Worm (Caenorhabditis elegans): Measurements from ENCODE around the gene F54C8.6.

DNA sequence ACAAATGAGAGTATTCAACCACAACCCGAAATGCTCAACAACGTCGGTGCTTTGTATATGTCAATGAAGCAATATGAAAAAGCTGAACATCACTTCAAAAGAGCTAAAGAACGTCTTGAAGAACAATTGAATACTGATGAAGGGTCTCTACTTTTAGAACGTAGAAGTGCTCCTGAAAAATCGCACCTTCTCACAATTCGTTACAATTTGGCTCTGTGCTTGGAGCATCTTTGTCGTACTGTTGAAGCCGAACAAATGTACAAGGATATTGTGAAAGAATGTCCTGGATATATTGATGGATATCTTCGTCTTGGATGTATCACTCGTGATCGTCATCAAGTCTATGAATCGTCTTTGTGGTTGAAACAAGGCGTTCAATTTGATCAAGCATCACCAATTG is 44.5 kb upstream of the F54C8.6 start:
- TF ChIP-seq pes-1 (GFP tag; IDR thresholded peaks at IDR 0.05) (no peak), hnd-1 (tag; optimal IDR thresholded peaks at IDR 0.05) (no peak), F13C5.2 (tag; optimal IDR thresholded peaks at IDR 0.05) (no peak), ama-1 (optimal IDR thresholded peaks at IDR 0.05) (no peak), ceh-36 (tag; optimal IDR thresholded peaks at IDR 0.05) (no peak), hmg-4 (GFP tag; optimal IDR thresholded peaks at IDR 0.05) (no peak), flt-1 (GFP tag; IDR thresholded peaks at IDR 0.05) (no peak), ceh-13 (GFP tag; optimal IDR thresholded peaks at IDR 0.05) (no peak), tra-4 (tag; optimal IDR thresholded peaks at IDR 0.05) (no peak), ets-7 (tag; optimal IDR thresholded peaks at IDR 0.05) (no peak), tbx-11 (GFP tag; IDR thresholded peaks at IDR 0.05) (no peak), sea-1 (GFP tag; conservative IDR thresholded peaks at IDR 0.05) (no peak)
